Fruit fly (Drosophila melanogaster) whole organism, wandering third instar larva: ENCODE data around the gene Hph.

Experiments
- CG32264 ChIP-seq: fragments of 200-800 bp; sonication (Bioruptor generic); optimal IDR thresholded peaks from 2 replicates; lab custom pipeline; 2016; ENCODE audit warnings: missing biosample characterization, missing genetic modification characterization
- CG9705 ChIP-seq: fragments of 200-800 bp; sonication (Bioruptor generic); optimal IDR thresholded peaks from 2 replicates; lab custom pipeline; 2018; ENCODE audit warnings: missing biosample characterization, mild to moderate bottlenecking, missing genetic modification characterization
- CrebA ChIP-seq: fragments of 200-800 bp; sonication (Bioruptor generic); optimal IDR thresholded peaks from 2 replicates; lab custom pipeline; 2016; ENCODE audit warnings: missing biosample characterization, mild to moderate bottlenecking, missing genetic modification characterization, borderline replicate concordance
- Dfd ChIP-seq: fragments of >200 bp; optimal IDR thresholded peaks from 2 replicates; lab custom pipeline; 2017; ENCODE audit warnings: missing biosample characterization, missing genetic modification characterization
- Dif ChIP-seq: fragments of 200-275, 200-300 bp; sonication (Bioruptor generic); optimal IDR thresholded peaks from 2 replicates; lab custom pipeline; 2018; ENCODE audit warnings: missing biosample characterization, missing genetic modification characterization; ENCODE audit not compliant: partially characterized antibody
- GATAd ChIP-seq: sonication (Bioruptor generic); optimal IDR thresholded peaks from 2 replicates; lab custom pipeline; 2016; ENCODE audit warnings: missing biosample characterization, missing genetic modification characterization
- HLH106 ChIP-seq: fragments of 200-800 bp; optimal IDR thresholded peaks from 3 replicates; lab custom pipeline; 2019; ENCODE audit warnings: missing biosample characterization, mild to moderate bottlenecking, missing genetic modification characterization, moderate library complexity
- Hnf4 ChIP-seq: fragments of 200-800 bp; sonication (Bioruptor generic); optimal IDR thresholded peaks from 2 replicates; lab custom pipeline; 2016; ENCODE audit warnings: missing biosample characterization, mild to moderate bottlenecking, missing genetic modification characterization
- Hr78 ChIP-seq: fragments of >200 bp; optimal IDR thresholded peaks from 2 replicates; lab custom pipeline; 2017; ENCODE audit warnings: missing biosample characterization, missing genetic modification characterization
- Hr83 ChIP-seq: fragments of 200-300 bp; sonication (Bioruptor generic); optimal IDR thresholded peaks from 2 replicates; lab custom pipeline; 2016; ENCODE audit warnings: missing biosample characterization, mild to moderate bottlenecking, missing genetic modification characterization, moderate library complexity; ENCODE audit not compliant: poor library complexity, severe bottlenecking
- Myc ChIP-seq: fragments of >200 bp; optimal IDR thresholded peaks from 2 replicates; lab custom pipeline; 2017
- N ChIP-seq: fragments of >200 bp; optimal IDR thresholded peaks from 2 replicates; lab custom pipeline; 2018; ENCODE audit warnings: missing biosample characterization, missing external identifiers, missing genetic modification characterization
- OdsH ChIP-seq: fragments of 200-800 bp; sonication (Bioruptor generic); optimal IDR thresholded peaks from 2 replicates; lab custom pipeline; 2016; ENCODE audit warnings: missing biosample characterization, mild to moderate bottlenecking, missing genetic modification characterization
- Sp1 ChIP-seq: fragments of 200-800 bp; sonication (Bioruptor generic); optimal IDR thresholded peaks from 3 replicates; lab custom pipeline; 2019; ENCODE audit warnings: missing biosample characterization, mild to moderate bottlenecking, missing genetic modification characterization, moderate library complexity
- Vsx2 ChIP-seq: fragments of 200-300, 225-300 bp; sonication (Bioruptor generic); optimal IDR thresholded peaks from 2 replicates; lab custom pipeline; 2018; ENCODE audit warnings: missing biosample characterization, missing genetic modification characterization; ENCODE audit not compliant: partially characterized antibody
- br ChIP-seq: fragments of 200-800 bp; sonication (Bioruptor generic); optimal IDR thresholded peaks from 2 replicates; lab custom pipeline; 2016; ENCODE audit warnings: missing biosample characterization, missing genetic modification characterization
- brk ChIP-seq: fragments of 200-800 bp; sonication (Bioruptor generic); optimal IDR thresholded peaks from 2 replicates; lab custom pipeline; 2016; ENCODE audit warnings: missing biosample characterization, mild to moderate bottlenecking, missing genetic modification characterization
- dl ChIP-seq, 2 experiments: fragments of 175-275, 200-275 bp in 1 of 2; fragments of 200-275 bp in 1 of 2; sonication (Bioruptor generic); optimal IDR thresholded peaks; lab custom pipeline; 2018; ENCODE audit warnings: mild to moderate bottlenecking in 2 of 2, missing biosample characterization in 2 of 2, missing genetic modification characterization in 2 of 2, moderate library complexity in 2 of 2; ENCODE audit not compliant: partially characterized antibody in 2 of 2, insufficient read depth in 1 of 2
- dmrt93B ChIP-seq: fragments of 200-800 bp; sonication (Bioruptor generic); optimal IDR thresholded peaks from 2 replicates; lab custom pipeline; 2018; ENCODE audit warnings: missing biosample characterization, mild to moderate bottlenecking, missing genetic modification characterization
- dsf ChIP-seq: sonication (Bioruptor generic); optimal IDR thresholded peaks from 2 replicates; lab custom pipeline; 2016; ENCODE audit warnings: missing biosample characterization, missing genetic modification characterization, borderline replicate concordance
- foxo ChIP-seq, 2 experiments: fragments of 200-800 bp; sonication (Bioruptor generic); optimal IDR thresholded peaks; 2 replicates in 1 of 2; 3 replicates in 1 of 2; lab custom pipeline; 2016 to 2017; ENCODE audit warnings: missing biosample characterization in 2 of 2, missing genetic modification characterization in 2 of 2
- lola ChIP-seq: fragments of >200 bp; optimal IDR thresholded peaks from 2 replicates; lab custom pipeline; 2017; ENCODE audit warnings: missing biosample characterization, missing genetic modification characterization
- pan ChIP-seq: fragments of >200 bp; optimal IDR thresholded peaks from 2 replicates; lab custom pipeline; 2017
- psq ChIP-seq: fragments of 200-800 bp; sonication (Bioruptor generic); optimal IDR thresholded peaks from 3 replicates; lab custom pipeline; 2017; ENCODE audit warnings: missing biosample characterization, mild to moderate bottlenecking, missing genetic modification characterization, moderate library complexity
- rgr ChIP-seq: fragments of 200-800 bp; sonication (Bioruptor generic); optimal IDR thresholded peaks from 3 replicates; lab custom pipeline; 2016; ENCODE audit warnings: missing biosample characterization, mild to moderate bottlenecking, missing genetic modification characterization
- sage ChIP-seq: fragments of 200-800 bp; sonication (Bioruptor generic); optimal IDR thresholded peaks from 2 replicates; lab custom pipeline; 2016; ENCODE audit warnings: missing biosample characterization, mild to moderate bottlenecking, missing genetic modification characterization
- sv ChIP-seq: fragments of 200-800 bp; sonication (Bioruptor generic); optimal IDR thresholded peaks from 3 replicates; lab custom pipeline; 2016; ENCODE audit warnings: missing biosample characterization, missing genetic modification characterization
- tai ChIP-seq: sonication (Bioruptor generic); optimal IDR thresholded peaks from 2 replicates; lab custom pipeline; 2016; ENCODE audit warnings: missing biosample characterization, missing genetic modification characterization
- woc ChIP-seq: sonication (Bioruptor generic); optimal IDR thresholded peaks from 2 replicates; lab custom pipeline; 2016; ENCODE audit warnings: missing biosample characterization, mild to moderate bottlenecking, missing genetic modification characterization

The Hph gene

DNA sequence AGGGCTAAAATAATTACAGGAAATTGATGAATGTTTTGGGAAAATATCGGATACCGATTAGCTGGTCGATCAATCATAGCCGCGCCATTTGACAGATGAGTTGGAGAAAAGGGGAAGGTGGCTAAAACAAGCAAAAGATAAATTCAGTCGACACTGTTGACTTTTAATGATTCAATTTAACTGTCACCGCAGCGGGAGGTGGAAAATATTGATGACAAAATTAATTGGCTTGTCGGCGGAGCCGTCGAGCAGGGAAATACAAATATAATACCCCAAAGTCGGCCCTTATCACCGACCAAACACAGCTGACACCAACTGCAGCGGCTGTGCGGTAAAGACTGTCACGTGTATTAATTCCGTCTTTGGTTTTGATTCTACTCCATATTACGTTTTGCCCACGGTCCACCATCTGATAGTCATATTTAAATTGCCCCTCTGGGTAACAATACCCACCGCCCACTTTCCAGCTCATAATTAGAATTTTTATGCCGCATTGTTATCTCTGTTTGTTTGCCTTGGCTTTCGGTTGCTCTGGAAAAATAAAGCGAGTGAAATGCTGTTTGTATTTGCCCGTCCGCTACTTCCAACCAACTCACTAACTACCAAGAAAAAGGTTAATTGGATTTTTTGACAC is 49.1 kb downstream of the Hph start:
- no peak for TF ChIP-seq HLH106 (tag; lab: Kevin White, UChicago)
- TF ChIP-seq dmrt93B (GFP tag; lab: Kevin White, UChicago) = no peak
- no peak for TF ChIP-seq N
- no peak for TF ChIP-seq Hr83
- no peak for TF ChIP-seq lola (GFP tag; lab: Kevin White, UChicago)
- TF ChIP-seq Vsx2 (GFP tag; lab: Kevin White, UChicago) = no peak
- no peak for TF ChIP-seq tai
- TF ChIP-seq Dfd (GFP tag; lab: Kevin White, UChicago) = no peak
- TF ChIP-seq Dif (GFP tag; lab: Kevin White, UChicago) = no peak
- TF ChIP-seq rgr (GFP tag; lab: Kevin White, UChicago) = no peak
- no peak for TF ChIP-seq CG9705 (GFP tag; lab: Kevin White, UChicago)
- TF ChIP-seq brk = no peak
- no peak for TF ChIP-seq foxo (GFP tag; optimal IDR thresholded peaks at IDR 0.05; lab: Kevin White, UChicago)

DNA sequence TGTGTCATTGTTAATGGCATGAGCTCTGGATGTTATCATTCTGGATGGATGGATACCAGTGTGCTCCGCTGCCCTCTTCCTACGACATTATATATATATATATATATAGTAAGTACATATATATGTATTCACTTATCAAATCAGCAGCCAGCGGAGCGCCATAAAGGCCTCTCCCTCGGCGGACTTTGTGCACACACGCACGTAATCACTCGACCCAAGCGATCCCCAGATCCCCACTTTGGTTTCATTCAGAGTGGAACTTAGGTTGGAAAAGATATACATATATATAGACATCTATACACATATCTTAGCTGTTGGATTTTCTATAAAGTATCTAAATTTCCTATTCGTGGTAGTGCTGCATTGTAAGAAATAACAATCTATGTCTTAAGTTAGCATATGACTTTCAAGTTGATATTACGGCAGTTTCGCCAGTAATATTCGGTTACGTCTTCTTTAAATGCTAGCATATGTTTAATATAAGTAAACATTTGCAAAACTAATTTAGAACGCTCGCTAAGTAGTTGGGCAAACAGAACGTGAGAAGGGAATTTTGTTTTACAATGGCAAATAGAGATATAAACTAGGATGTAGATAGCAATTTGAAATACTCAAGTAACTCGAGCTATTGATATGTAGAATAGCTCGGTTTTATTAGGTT is 51.4 kb downstream of the Hph start:
- TF ChIP-seq Hnf4 (GFP tag; lab: Kevin White, UChicago) (no peak), lola (GFP tag; lab: Kevin White, UChicago) (no peak), dsf (no peak), br (GFP tag; lab: Kevin White, UChicago) (no peak), dmrt93B (GFP tag; lab: Kevin White, UChicago) (no peak), Dif (GFP tag; lab: Kevin White, UChicago) (no peak), dl (GFP tag; optimal IDR thresholded peaks at IDR 0.05; lab: Kevin White, UChicago; ENCODE audit: insufficient read depth in 1 of 2, partially characterized antibody in 2 of 2) (no peak), sage (GFP tag; lab: Kevin White, UChicago) (no peak), Vsx2 (GFP tag; lab: Kevin White, UChicago) (no peak), pan (no peak), brk (no peak), CG32264 (GFP tag; lab: Kevin White, UChicago) (no peak)
- TF ChIP-seq, all 38 proteins: peak for 0

DNA sequence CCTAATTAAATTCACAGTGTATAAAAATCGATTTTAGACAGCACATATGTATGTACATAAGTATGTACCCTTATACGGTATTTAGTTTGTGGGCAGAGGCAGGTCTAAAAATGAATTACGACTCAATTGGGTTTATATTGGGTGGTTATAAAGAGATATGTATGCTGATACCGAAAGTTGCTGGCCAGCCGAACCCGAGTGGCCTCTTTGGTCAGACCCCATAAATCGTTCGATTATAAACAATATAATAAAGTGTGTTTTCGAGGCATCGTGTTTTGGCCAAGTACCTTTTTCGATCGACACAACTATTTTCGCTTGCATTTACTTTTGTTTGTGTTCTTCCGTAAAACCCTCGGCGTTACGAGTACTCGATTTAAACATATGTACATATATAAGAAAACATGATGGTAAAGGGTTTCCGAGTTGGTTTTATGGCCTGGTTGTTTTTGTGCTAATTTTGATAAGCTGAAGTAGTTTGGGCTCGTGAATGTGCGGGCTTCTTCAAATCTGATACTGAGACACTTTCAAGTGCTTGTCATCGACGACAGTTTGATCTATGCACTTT is 52.5 kb downstream of the Hph start:
- no peak for TF ChIP-seq Hnf4 (GFP tag; lab: Kevin White, UChicago)
- no peak for TF ChIP-seq dl (GFP tag; optimal IDR thresholded peaks at IDR 0.05; lab: Kevin White, UChicago; ENCODE audit: insufficient read depth in 1 of 2, partially characterized antibody in 2 of 2)
- no peak for TF ChIP-seq lola (GFP tag; lab: Kevin White, UChicago)
- TF ChIP-seq GATAd = no peak
- TF ChIP-seq Dfd (GFP tag; lab: Kevin White, UChicago) = no peak
- TF ChIP-seq CG9705 (GFP tag; lab: Kevin White, UChicago) = no peak
- no peak for TF ChIP-seq N
- no peak for TF ChIP-seq Hr83
- TF ChIP-seq woc (GFP tag; lab: Kevin White, UChicago) = no peak
- no peak for TF ChIP-seq Dif (GFP tag; lab: Kevin White, UChicago)
- no peak for TF ChIP-seq Hr78

DNA sequence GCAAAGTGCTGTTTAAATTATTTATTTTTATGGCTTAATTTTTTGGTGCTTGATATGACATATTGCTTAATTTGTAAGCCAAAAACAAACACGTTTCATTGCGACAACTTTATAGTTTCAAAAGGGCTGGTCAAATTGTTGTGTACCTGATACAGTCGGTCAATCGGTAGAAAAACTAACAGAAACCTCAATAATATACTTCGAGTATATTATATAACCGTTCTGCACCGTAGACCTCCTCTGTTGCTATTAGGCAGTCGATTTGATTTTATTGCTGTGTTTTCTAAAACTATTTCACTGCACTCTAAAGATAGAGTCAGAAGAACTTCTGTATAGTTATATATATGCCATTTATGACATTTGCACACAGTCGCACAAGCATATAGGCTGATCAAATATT is 53.4 kb downstream of the Hph start:
- TF ChIP-seq pan (no peak), N (no peak), Hnf4 (GFP tag; lab: Kevin White, UChicago) (no peak), CrebA (no peak), brk (no peak), Myc (lab: Kevin White, UChicago) (no peak), OdsH (GFP tag; lab: Kevin White, UChicago) (no peak), sage (GFP tag; lab: Kevin White, UChicago) (no peak), Sp1 (GFP tag; lab: Kevin White, UChicago) (no peak), sv (GFP tag; lab: Kevin White, UChicago) (no peak), dmrt93B (GFP tag; lab: Kevin White, UChicago) (no peak), Hr83 (no peak), psq (GFP tag; lab: Kevin White, UChicago) (no peak), CG32264 (GFP tag; lab: Kevin White, UChicago) (no peak)
